Worm (Caenorhabditis elegans) whole organism, L4 larva: ENCODE measurements around the gene C49C8.8.

Experiments used
- Y105C5A.15 ChIP-seq: fragments of 200-800 bp; sonication (Bioruptor generic); IDR thresholded peaks from 2 replicates; pipeline ENCODE4 v1.3.6; 2022; ENCODE audit warnings: missing genetic modification characterization, missing compliant biosample characterization
- aha-1 ChIP-seq: fragments of 150-350 bp; peaks from one replicate; lab custom pipeline; 2014; ENCODE audit warnings: missing biosample characterization, missing genetic modification characterization
- ces-1 ChIP-seq: fragments of 150-350 bp; sonication (generic microtip); optimal IDR thresholded peaks from 4 replicates; lab custom pipeline; 2014; ENCODE audit warnings: missing biosample characterization, missing genetic modification reagents, missing genetic modification characterization
- dpl-1 ChIP-seq: fragments of 150-350 bp; optimal IDR thresholded peaks from 2 replicates; lab custom pipeline; 2014; ENCODE audit warnings: missing biosample characterization, missing genetic modification reagents, missing genetic modification characterization
- hmg-1.1 ChIP-seq: fragments of 200-800 bp; sonication (Bioruptor generic); IDR thresholded peaks from 2 replicates; pipeline ENCODE4 v1.3.6; 2022; ENCODE audit warnings: missing genetic modification reagents, missing genetic modification characterization, missing compliant biosample characterization
- lin-13 ChIP-seq: fragments of 150-350 bp; optimal IDR thresholded peaks from 2 replicates; lab custom pipeline; 2014; ENCODE audit warnings: missing biosample characterization, missing genetic modification reagents, missing genetic modification characterization
- nhr-10 ChIP-seq: fragments of 150-350 bp; optimal IDR thresholded peaks from 2 replicates; lab custom pipeline; 2014; ENCODE audit warnings: missing biosample characterization, missing genetic modification characterization
- nhr-11 ChIP-seq: fragments of 150-350 bp; optimal IDR thresholded peaks from 2 replicates; lab custom pipeline; 2014; ENCODE audit warnings: missing biosample characterization, missing genetic modification characterization
- pqm-1 ChIP-seq: sonication (generic microtip); optimal IDR thresholded peaks from 2 replicates; lab custom pipeline; 2017; ENCODE audit warnings: missing biosample characterization, missing genetic modification characterization
- zfp-3 ChIP-seq: fragments of 200-800 bp; sonication (Bioruptor generic); conservative IDR thresholded peaks from 2 replicates; pipeline ENCODE4 v1.3.6; 2022; ENCODE audit warnings: missing genetic modification reagents, missing genetic modification characterization, missing compliant biosample characterization
- ztf-11 ChIP-seq: fragments of 150-350 bp; optimal IDR thresholded peaks from 2 replicates; lab custom pipeline; 2014; ENCODE audit warnings: missing biosample characterization, missing genetic modification characterization

ce11 chrIV:8673733-8674375 is 21.9 kb downstream of the C49C8.8 start:
- no peak for TF ChIP-seq Y105C5A.15 (GFP tag; lab: Robert Waterston, UW)
- no peak for TF ChIP-seq ztf-11 (tag; lab: Kevin White, UChicago)
- TF ChIP-seq dpl-1, result no peak
- TF ChIP-seq hmg-1.1, result no peak
- TF ChIP-seq nhr-10 (tag; lab: Kevin White, UChicago), result no peak
- no peak for TF ChIP-seq zfp-3
- no peak for TF ChIP-seq pqm-1 (tag; lab: Kevin White, UChicago)
- TF ChIP-seq ces-1, result no peak
- TF ChIP-seq lin-13, result no peak
- no peak for TF ChIP-seq nhr-11
- no peak for TF ChIP-seq aha-1 (tag; lab: Kevin White, UChicago)
